Fruit fly (Drosophila melanogaster): ENCODE results near the gene CG43707.

DNA sequence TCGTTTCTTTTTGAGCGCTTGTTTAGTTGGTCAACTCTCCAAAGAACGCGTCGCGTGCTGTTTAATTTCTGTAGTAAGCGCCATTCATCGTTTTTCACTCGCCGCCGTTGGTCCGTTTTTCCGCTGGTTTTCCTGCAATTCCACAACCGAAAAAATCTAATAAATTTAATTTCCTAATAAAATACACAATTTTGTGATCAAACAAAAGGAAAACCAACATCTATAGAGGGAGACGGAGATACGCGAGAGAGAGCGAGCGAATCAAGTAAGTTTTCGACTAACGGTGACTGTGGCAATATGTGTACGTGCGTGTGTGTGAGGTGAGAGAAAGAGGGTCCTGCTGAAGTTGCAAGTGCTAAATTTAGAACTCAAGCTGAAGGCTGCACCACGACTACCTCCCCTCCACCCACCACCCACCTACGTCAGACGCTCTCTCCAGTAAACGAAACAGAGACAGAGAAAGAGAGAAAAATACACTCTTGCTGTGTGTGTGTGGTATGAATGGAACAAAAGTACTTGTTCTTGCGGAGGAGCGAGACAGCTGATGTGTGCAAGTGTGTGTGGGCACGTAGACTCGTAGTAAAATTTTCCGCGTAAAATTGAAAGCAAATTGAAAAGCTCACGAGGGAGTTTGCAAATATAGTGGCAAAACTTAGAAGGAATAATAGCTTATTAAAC is 46.5 kb downstream of the CG43707 start, which contains the start of gene Reph:
- TF ChIP-seq CTCF (optimal IDR thresholded peaks at IDR 0.05) = peak in 1 of 2 experiments; percentile 6
- TF ChIP-seq CG8478 (optimal IDR thresholded peaks at IDR 0.05) = no peak
